Worm (Caenorhabditis elegans) whole organism, L4/young adult: Measurements from ENCODE around the gene dtmk-1.

ENCODE experiments used
- W03F9.2 ChIP-seq: fragments of 150-350 bp; optimal IDR thresholded peaks from 2 replicates; lab custom pipeline; 2014; ENCODE audit warnings: missing biosample characterization, missing genetic modification characterization
- dao-5 ChIP-seq: sonication (generic microtip); optimal IDR thresholded peaks from 2 replicates; lab custom pipeline; 2016; ENCODE audit warnings: missing genotype, missing genetic modification characterization, moderate library complexity, missing compliant biosample characterization
- him-1 ChIP-seq: sonication (generic microtip); optimal IDR thresholded peaks from 2 replicates; lab custom pipeline; 2016; ENCODE audit warnings: missing genotype, missing genetic modification reagents, missing genetic modification characterization, missing compliant biosample characterization

DNA sequence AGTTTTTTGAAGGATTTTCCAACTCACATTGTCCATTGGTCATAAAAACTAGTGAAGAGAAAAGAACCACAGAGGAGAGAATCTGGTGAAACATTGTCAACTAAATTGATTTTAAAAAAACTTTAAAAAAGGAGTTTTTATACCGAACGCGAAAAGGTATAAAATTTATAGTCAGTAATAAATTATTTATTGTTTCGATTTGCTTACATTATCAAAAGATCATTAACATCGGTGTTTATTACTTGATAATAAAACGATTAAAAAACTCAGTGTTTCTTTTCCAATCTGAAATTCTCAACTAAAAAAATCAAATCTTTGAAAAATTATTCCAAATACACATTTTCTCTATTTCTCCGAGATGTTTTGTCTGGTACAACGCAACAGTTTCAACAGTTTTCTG, 50.7 kb downstream of the dtmk-1 start, which contains the start of gene F26C11.4:
- TF ChIP-seq W03F9.2 (tag; lab: Kevin White, UChicago) (no peak), him-1 (tag; lab: Kevin White, UChicago) (no peak), dao-5 (tag; lab: Kevin White, UChicago) (no peak)
